Worm (Caenorhabditis elegans) whole organism, L1 larva: ENCODE results near the gene C55A6.1.

Experiments
- aha-1 ChIP-seq: fragments of 150-350 bp; optimal IDR thresholded peaks from 2 replicates; lab custom pipeline; 2014; ENCODE audit warnings: missing biosample characterization, missing genetic modification characterization
- alr-1 ChIP-seq: fragments of 200-800 bp; sonication (Bioruptor generic); optimal IDR thresholded peaks from 2 replicates; lab custom pipeline; 2018; ENCODE audit warnings: borderline replicate concordance, mild to moderate bottlenecking, missing genetic modification characterization, missing compliant biosample characterization
- aly-2 ChIP-seq: fragments of 150-350 bp; optimal IDR thresholded peaks from 2 replicates; lab custom pipeline; 2014; ENCODE audit warnings: missing biosample characterization, missing genetic modification characterization
- ama-1 ChIP-seq: fragments of 150-350 bp; optimal IDR thresholded peaks from 2 replicates; lab custom pipeline; 2014
- blmp-1 ChIP-seq: fragments of 150-350 bp; optimal IDR thresholded peaks from 2 replicates; lab custom pipeline; 2014; ENCODE audit warnings: missing biosample characterization, missing genetic modification characterization
- ceh-8 ChIP-seq: fragments of 200-800 bp; sonication (Bioruptor generic); optimal IDR thresholded peaks from 2 replicates; lab custom pipeline; 2018; ENCODE audit warnings: mild to moderate bottlenecking, missing genetic modification characterization, moderate library complexity, missing compliant biosample characterization
- ceh-88 ChIP-seq: fragments of 200-800 bp; sonication (Bioruptor generic); IDR thresholded peaks from 2 replicates; pipeline ENCODE4 v1.3.6; 2022; ENCODE audit warnings: missing genetic modification characterization, missing compliant biosample characterization
- ceh-90 ChIP-seq: sonication (generic microtip); optimal IDR thresholded peaks from 2 replicates; lab custom pipeline; 2016; ENCODE audit warnings: missing genetic modification characterization, missing compliant biosample characterization
- dpl-1 ChIP-seq, 3 experiments: fragments of 150-350 bp in 2 of 3; sonication (generic microtip) in 1 of 3; optimal IDR thresholded peaks; 2 replicates each; lab custom pipeline; 2014 to 2017; ENCODE audit warnings: missing biosample characterization in 3 of 3, missing genetic modification characterization in 3 of 3, missing genetic modification reagents in 3 of 3
- dsc-1 ChIP-seq: sonication (generic microtip); optimal IDR thresholded peaks from 2 replicates; lab custom pipeline; 2016; ENCODE audit warnings: mild to moderate bottlenecking, missing genetic modification characterization, missing compliant biosample characterization
- efl-1 ChIP-seq, 4 experiments: fragments of 150-350 bp; optimal IDR thresholded peaks in 3 of 4; peaks in 1 of 4; 1 replicate in 1 of 4; 2 replicates in 3 of 4; lab custom pipeline; 2014; ENCODE audit warnings: missing biosample characterization in 2 of 4, missing genetic modification characterization in 2 of 4, missing genetic modification reagents in 2 of 4
- efl-3 ChIP-seq: fragments of 200-800 bp; sonication (Bioruptor generic); optimal IDR thresholded peaks from 2 replicates; lab custom pipeline; 2018; ENCODE audit warnings: mild to moderate bottlenecking, missing genetic modification characterization, missing compliant biosample characterization
- egl-27 ChIP-seq, 2 experiments: fragments of 150-350 bp in 1 of 2; sonication (generic microtip); optimal IDR thresholded peaks; 3 replicates each; lab custom pipeline; 2017 to 2018; ENCODE audit warnings: missing biosample characterization in 2 of 2, missing genetic modification characterization in 2 of 2, missing genetic modification reagents in 2 of 2
- fkh-10 ChIP-seq: sonication (generic microtip); optimal IDR thresholded peaks from 2 replicates; lab custom pipeline; 2017; ENCODE audit warnings: missing biosample characterization, missing genetic modification reagents, missing genetic modification characterization
- fkh-8 ChIP-seq: sonication (generic microtip); optimal IDR thresholded peaks from 2 replicates; lab custom pipeline; 2016; ENCODE audit warnings: mild to moderate bottlenecking, missing genetic modification characterization, missing compliant biosample characterization
- hlh-17 ChIP-seq: fragments of 200-800 bp; sonication (Bioruptor generic); optimal IDR thresholded peaks from 2 replicates; lab custom pipeline; 2018; ENCODE audit warnings: missing genetic modification characterization, mild to moderate bottlenecking, missing compliant biosample characterization, moderate library complexity, borderline replicate concordance
- hpl-2 ChIP-seq: fragments of 150-350 bp; optimal IDR thresholded peaks from 2 replicates; lab custom pipeline; 2014; ENCODE audit warnings: missing biosample characterization, missing genetic modification reagents, missing genetic modification characterization
- irx-1 ChIP-seq: sonication (generic microtip); optimal IDR thresholded peaks from 2 replicates; lab custom pipeline; 2016; ENCODE audit warnings: missing genetic modification characterization, missing compliant biosample characterization
- jun-1 ChIP-seq: fragments of 150-350 bp; optimal IDR thresholded peaks from 2 replicates; lab custom pipeline; 2014; ENCODE audit warnings: missing biosample characterization, missing genetic modification reagents, missing genetic modification characterization
- lin-14 ChIP-seq: fragments of 200-800 bp; sonication (Bioruptor generic); optimal IDR thresholded peaks from 2 replicates; lab custom pipeline; 2018; ENCODE audit warnings: mild to moderate bottlenecking, missing genetic modification characterization, moderate library complexity, missing compliant biosample characterization
- lin-39 ChIP-seq: fragments of 150-350 bp; optimal IDR thresholded peaks from 2 replicates; lab custom pipeline; 2014; ENCODE audit warnings: missing biosample characterization, missing genetic modification reagents, missing genetic modification characterization
- mdl-1 ChIP-seq, 2 experiments: fragments of 150-350 bp; optimal IDR thresholded peaks; 2 replicates each; lab custom pipeline; 2014 to 2017; ENCODE audit warnings: missing biosample characterization in 2 of 2, missing genetic modification characterization in 2 of 2, inconsistent platforms in 1 of 2
- nhr-237 ChIP-seq: fragments of 150-350 bp; optimal IDR thresholded peaks from 2 replicates; lab custom pipeline; 2014; ENCODE audit warnings: missing biosample characterization, missing genetic modification characterization
- nhr-47 ChIP-seq: sonication (generic microtip); optimal IDR thresholded peaks from 2 replicates; lab custom pipeline; 2016; ENCODE audit warnings: mild to moderate bottlenecking, missing genetic modification characterization, moderate library complexity, missing compliant biosample characterization
- nhr-71 ChIP-seq: sonication (generic microtip); optimal IDR thresholded peaks from 2 replicates; lab custom pipeline; 2016; ENCODE audit warnings: mild to moderate bottlenecking, missing genetic modification characterization, moderate library complexity, missing compliant biosample characterization
- nhr-84 ChIP-seq: sonication (generic microtip); optimal IDR thresholded peaks from 2 replicates; lab custom pipeline; 2017; ENCODE audit warnings: missing biosample characterization, missing genetic modification characterization
- nhr-85 ChIP-seq: sonication (generic microtip); peaks from one replicate; lab custom pipeline; 2016; ENCODE audit warnings: missing genetic modification characterization, inconsistent platforms, missing compliant biosample characterization
- pax-3 ChIP-seq: fragments of 200-800 bp; sonication (Bioruptor generic); optimal IDR thresholded peaks from 2 replicates; lab custom pipeline; 2018; ENCODE audit warnings: mild to moderate bottlenecking, missing genetic modification characterization, moderate library complexity, missing compliant biosample characterization
- snu-23 ChIP-seq: sonication (generic microtip); optimal IDR thresholded peaks from 2 replicates; lab custom pipeline; 2016; ENCODE audit warnings: missing genetic modification characterization, missing compliant biosample characterization
- sup-37 ChIP-seq: fragments of 200-800 bp; sonication (Bioruptor generic); optimal IDR thresholded peaks from 2 replicates; lab custom pipeline; 2018; ENCODE audit warnings: mild to moderate bottlenecking, missing genetic modification characterization, missing compliant biosample characterization
- tlp-1 ChIP-seq: fragments of 150-350 bp; optimal IDR thresholded peaks from 2 replicates; lab custom pipeline; 2014; ENCODE audit warnings: missing biosample characterization, missing genetic modification characterization
- unc-30 ChIP-seq: sonication (generic microtip); optimal IDR thresholded peaks from 2 replicates; lab custom pipeline; 2017; ENCODE audit warnings: missing biosample characterization, missing genetic modification characterization
- unc-98 ChIP-seq: fragments of 200-800 bp; sonication (Bioruptor generic); IDR thresholded peaks from 2 replicates; pipeline ENCODE4 v1.3.6; 2022; ENCODE audit warnings: missing genetic modification characterization, missing compliant biosample characterization
- vab-15 ChIP-seq: sonication (generic microtip); optimal IDR thresholded peaks from 2 replicates; lab custom pipeline; 2017; ENCODE audit warnings: missing genotype, mild to moderate bottlenecking, missing genetic modification characterization, missing compliant biosample characterization
- xbp-1 ChIP-seq: sonication (generic microtip); optimal IDR thresholded peaks from 2 replicates; lab custom pipeline; 2016; ENCODE audit warnings: missing genetic modification characterization, missing compliant biosample characterization
- zag-1 ChIP-seq: fragments of 150-350 bp; optimal IDR thresholded peaks from 2 replicates; lab custom pipeline; 2014; ENCODE audit warnings: missing biosample characterization, missing genetic modification characterization
- zip-4 ChIP-seq: fragments of 200-800 bp; sonication (Bioruptor generic); optimal IDR thresholded peaks from 2 replicates; lab custom pipeline; 2018; ENCODE audit warnings: mild to moderate bottlenecking, missing genetic modification characterization, moderate library complexity, missing compliant biosample characterization

The C55A6.1 gene

ce11 chrV:11528633-11529327, 24.0 kb upstream of the C55A6.1 start:
- TF ChIP-seq egl-27 (tag; optimal IDR thresholded peaks at IDR 0.05; lab: Kevin White, UChicago) (no peak), pax-3 (tag; lab: Kevin White, UChicago) (no peak), sup-37 (no peak), unc-98 (GFP tag; lab: Robert Waterston, UW) (no peak), mdl-1 (tag; optimal IDR thresholded peaks at IDR 0.05; lab: Kevin White, UChicago) (peak in 1 of 2 experiments; percentile 7), nhr-84 (no peak), ceh-88 (GFP tag; lab: Robert Waterston, UW) (no peak), vab-15 (tag; lab: Kevin White, UChicago) (no peak), zag-1 (tag; lab: Kevin White, UChicago) (no peak), irx-1 (tag; lab: Kevin White, UChicago) (no peak), lin-39 (tag; lab: Kevin White, UChicago) (no peak), dpl-1 (GFP tag; optimal IDR thresholded peaks at IDR 0.05; lab: Kevin White, UChicago) (no peak), lin-14 (GFP tag; lab: Kevin White, UChicago) (peak; percentile 33), efl-1 (optimal IDR thresholded peaks at IDR 0.05; lab: Kevin White, UChicago) (no peak), efl-1 (GFP tag; optimal IDR thresholded peaks at IDR 0.05 in 1 of 2; lab: Kevin White, UChicago) (no peak), ama-1 (lab: Kevin White, UChicago) (no peak), ceh-90 (tag; lab: Kevin White, UChicago) (no peak), snu-23 (peak; percentile 21), jun-1 (tag; lab: Kevin White, UChicago) (no peak), nhr-85 (tag; lab: Kevin White, UChicago) (peak; percentile 76), fkh-10 (GFP tag; lab: Kevin White, UChicago) (no peak), nhr-71 (no peak), alr-1 (tag; lab: Kevin White, UChicago) (no peak), dsc-1 (tag; lab: Kevin White, UChicago) (peak; percentile 57), unc-30 (tag; lab: Kevin White, UChicago) (no peak), nhr-47 (tag; lab: Kevin White, UChicago) (no peak), aly-2 (tag; lab: Kevin White, UChicago) (no peak), hpl-2 (GFP tag; lab: Kevin White, UChicago) (no peak)

ce11 chrV:11527531-11527930, 22.8 kb upstream of the C55A6.1 start, which contains the start of gene ccch-1:
TSS of gene ccch-1 (plus strand) at chrV:11527831.
- TF ChIP-seq tlp-1 (tag; lab: Kevin White, UChicago) (no peak), efl-1 (optimal IDR thresholded peaks at IDR 0.05; lab: Kevin White, UChicago) (no peak), efl-1 (GFP tag; optimal IDR thresholded peaks at IDR 0.05 in 1 of 2; lab: Kevin White, UChicago) (peak in 1 of 2 experiments; percentile 80), nhr-84 (no peak)

- no peak for TF ChIP-seq nhr-237 (tag; lab: Kevin White, UChicago)
- TF ChIP-seq aha-1 (tag; lab: Kevin White, UChicago): no peak
- no peak for TF ChIP-seq efl-3 (GFP tag; lab: Kevin White, UChicago)
These were observed 22.2 kb upstream of the C55A6.1 start for ce11 chrV:11526927-11527491.

- TF ChIP-seq efl-1 (optimal IDR thresholded peaks at IDR 0.05; lab: Kevin White, UChicago): no peak
- peak in 1 of 2 experiments; percentile 38 for TF ChIP-seq efl-1 (GFP tag; optimal IDR thresholded peaks at IDR 0.05 in 1 of 2; lab: Kevin White, UChicago)
- TF ChIP-seq ceh-8 (GFP tag; lab: Kevin White, UChicago): no peak
- TF ChIP-seq xbp-1 (tag; lab: Kevin White, UChicago): no peak
- TF ChIP-seq zip-4 (GFP tag; lab: Kevin White, UChicago): no peak
- no peak for TF ChIP-seq fkh-8 (tag; lab: Kevin White, UChicago)
- no peak for TF ChIP-seq hpl-2 (GFP tag; lab: Kevin White, UChicago)
- peak; percentile 25 for TF ChIP-seq nhr-85 (tag; lab: Kevin White, UChicago)
- no peak for TF ChIP-seq hlh-17
- peak; percentile 93 for TF ChIP-seq blmp-1
These were observed 20.6 kb upstream of the C55A6.1 start for ce11 chrV:11525338-11525737.
